Worm (Caenorhabditis elegans) whole organism, late embryonic: Measurements from ENCODE around the gene F55A11.1.

Experiments
- C08G9.2 ChIP-seq: sonication (generic microtip); optimal IDR thresholded peaks from 2 replicates; lab custom pipeline; 2016; ENCODE audit warnings: mild to moderate bottlenecking, missing genetic modification characterization, moderate library complexity, missing compliant biosample characterization
- C38D4.7 ChIP-seq: fragments of 200-800 bp; sonication (Bioruptor generic); optimal IDR thresholded peaks from 2 replicates; lab custom pipeline; 2018; ENCODE audit warnings: mild to moderate bottlenecking, missing genetic modification characterization, moderate library complexity, missing compliant biosample characterization
- K02D7.2 ChIP-seq: sonication (generic microtip); optimal IDR thresholded peaks from 2 replicates; lab custom pipeline; 2017; ENCODE audit warnings: mild to moderate bottlenecking, missing genetic modification characterization, missing compliant biosample characterization
- Y22D7AL.16 ChIP-seq: sonication (generic microtip); optimal IDR thresholded peaks from 2 replicates; lab custom pipeline; 2016; ENCODE audit warnings: missing genetic modification characterization, missing compliant biosample characterization
- ahr-1 ChIP-seq: sonication (generic microtip); optimal IDR thresholded peaks from 2 replicates; lab custom pipeline; 2016; ENCODE audit warnings: missing genetic modification characterization, missing compliant biosample characterization
- ceh-14 ChIP-seq: sonication (generic microtip); optimal IDR thresholded peaks from 2 replicates; lab custom pipeline; 2016; ENCODE audit warnings: missing genotype, missing genetic modification characterization, missing compliant biosample characterization
- ceh-18 ChIP-seq: sonication (generic microtip); optimal IDR thresholded peaks from 2 replicates; lab custom pipeline; 2016; ENCODE audit warnings: missing genetic modification characterization, missing compliant biosample characterization
- ceh-19 ChIP-seq: fragments of 200-800 bp; sonication (Bioruptor generic); optimal IDR thresholded peaks from 2 replicates; lab custom pipeline; 2018; ENCODE audit warnings: mild to moderate bottlenecking, missing genetic modification characterization, missing compliant biosample characterization
- ceh-24 ChIP-seq: sonication (generic microtip); optimal IDR thresholded peaks from 2 replicates; lab custom pipeline; 2016; ENCODE audit warnings: mild to moderate bottlenecking, missing genetic modification characterization, missing compliant biosample characterization
- ceh-30 ChIP-seq: fragments of 150-350 bp; optimal IDR thresholded peaks from 2 replicates; lab custom pipeline; 2014; ENCODE audit warnings: missing biosample characterization, missing genetic modification characterization
- ceh-31 ChIP-seq: sonication (generic microtip); optimal IDR thresholded peaks from 2 replicates; lab custom pipeline; 2016; ENCODE audit warnings: missing genetic modification characterization, missing compliant biosample characterization
- ceh-45 ChIP-seq: fragments of 200-800 bp; sonication (Bioruptor generic); IDR thresholded peaks from 2 replicates; pipeline ENCODE4 v1.3.6; 2022; ENCODE audit warnings: missing genetic modification reagents, missing genetic modification characterization, missing compliant biosample characterization
- ceh-6 ChIP-seq: fragments of 200-800 bp; sonication (Bioruptor generic); optimal IDR thresholded peaks from 2 replicates; lab custom pipeline; 2018; ENCODE audit warnings: mild to moderate bottlenecking, missing genetic modification characterization, missing compliant biosample characterization
- ceh-9 ChIP-seq: sonication (generic microtip); optimal IDR thresholded peaks from 2 replicates; lab custom pipeline; 2016; ENCODE audit warnings: mild to moderate bottlenecking, missing genetic modification characterization, inconsistent platforms, missing compliant biosample characterization
- che-1 ChIP-seq: sonication (generic microtip); optimal IDR thresholded peaks from 2 replicates; lab custom pipeline; 2016; ENCODE audit warnings: mild to moderate bottlenecking, missing genetic modification characterization, missing compliant biosample characterization
- dmd-4 ChIP-seq: sonication (generic microtip); optimal IDR thresholded peaks from 2 replicates; lab custom pipeline; 2016; ENCODE audit warnings: borderline replicate concordance, missing genetic modification characterization, missing compliant biosample characterization
- dve-1 ChIP-seq: sonication (generic microtip); optimal IDR thresholded peaks from 2 replicates; lab custom pipeline; 2017; ENCODE audit warnings: antibody characterized with exemption, mild to moderate bottlenecking, missing genetic modification characterization, missing compliant biosample characterization
- elt-2 ChIP-seq: sonication (generic microtip); optimal IDR thresholded peaks from 2 replicates; lab custom pipeline; 2016; ENCODE audit warnings: missing genetic modification reagents, missing genetic modification characterization, missing compliant biosample characterization
- elt-4 ChIP-seq: sonication (generic microtip); optimal IDR thresholded peaks from 2 replicates; lab custom pipeline; 2016; ENCODE audit warnings: missing genetic modification characterization, missing compliant biosample characterization
- fkh-10 ChIP-seq: fragments of 150-350 bp; optimal IDR thresholded peaks from 2 replicates; lab custom pipeline; 2014; ENCODE audit warnings: missing biosample characterization, missing genetic modification reagents, missing genetic modification characterization
- fkh-6 ChIP-seq: sonication (generic microtip); optimal IDR thresholded peaks from 2 replicates; lab custom pipeline; 2016; ENCODE audit warnings: missing genetic modification characterization, missing compliant biosample characterization
- gmeb-2 ChIP-seq: sonication (generic microtip); optimal IDR thresholded peaks from 2 replicates; lab custom pipeline; 2016; ENCODE audit warnings: missing genetic modification characterization, inconsistent platforms, missing compliant biosample characterization
- hlh-15 ChIP-seq: sonication (generic microtip); optimal IDR thresholded peaks from 2 replicates; lab custom pipeline; 2016; ENCODE audit warnings: missing genetic modification characterization, missing compliant biosample characterization
- hlh-6 ChIP-seq: sonication (generic microtip); optimal IDR thresholded peaks from 2 replicates; lab custom pipeline; 2016; ENCODE audit warnings: missing genotype, missing genetic modification characterization, missing compliant biosample characterization
- hlh-8 ChIP-seq: sonication (generic microtip); optimal IDR thresholded peaks from 2 replicates; lab custom pipeline; 2016; ENCODE audit warnings: missing genotype, missing genetic modification characterization, missing compliant biosample characterization
- lin-11 ChIP-seq: fragments of 200-800 bp; sonication (Bioruptor generic); optimal IDR thresholded peaks from 2 replicates; lab custom pipeline; 2018; ENCODE audit warnings: mild to moderate bottlenecking, missing genetic modification characterization, missing compliant biosample characterization
- madf-2 ChIP-seq: sonication (generic microtip); optimal IDR thresholded peaks from 2 replicates; lab custom pipeline; 2017; ENCODE audit warnings: missing genetic modification characterization, missing compliant biosample characterization
- mec-3 ChIP-seq: sonication (generic microtip); optimal IDR thresholded peaks from 2 replicates; lab custom pipeline; 2016; ENCODE audit warnings: borderline replicate concordance, missing genetic modification characterization, missing compliant biosample characterization
- npax-4 ChIP-seq: sonication (generic microtip); optimal IDR thresholded peaks from 2 replicates; lab custom pipeline; 2016; ENCODE audit warnings: missing genetic modification characterization, missing compliant biosample characterization
- pag-3 ChIP-seq: sonication (generic microtip); optimal IDR thresholded peaks from 2 replicates; lab custom pipeline; 2016; ENCODE audit warnings: missing compliant biosample characterization, missing genetic modification characterization, borderline replicate concordance
- pat-9 ChIP-seq: fragments of 200-800 bp; sonication (Bioruptor generic); optimal IDR thresholded peaks from 2 replicates; lab custom pipeline; 2018; ENCODE audit warnings: mild to moderate bottlenecking, missing genetic modification characterization, moderate library complexity, missing compliant biosample characterization
- pha-2 ChIP-seq: sonication (generic microtip); optimal IDR thresholded peaks from 2 replicates; lab custom pipeline; 2017; ENCODE audit warnings: mild to moderate bottlenecking, missing genetic modification characterization, missing compliant biosample characterization
- pha-4 ChIP-seq: fragments of 150-350 bp; optimal IDR thresholded peaks from 2 replicates; lab custom pipeline; 2018; ENCODE audit warnings: missing biosample characterization, missing genetic modification reagents, missing genetic modification characterization
- pros-1 ChIP-seq: fragments of 150-350 bp; optimal IDR thresholded peaks from 2 replicates; lab custom pipeline; 2014; ENCODE audit warnings: missing biosample characterization, missing genetic modification reagents, missing genetic modification characterization
- ref-2 ChIP-seq: sonication (generic microtip); optimal IDR thresholded peaks from 2 replicates; lab custom pipeline; 2016; ENCODE audit warnings: missing genetic modification characterization, missing compliant biosample characterization
- sox-2 ChIP-seq: fragments of 200-800 bp; sonication (Bioruptor generic); IDR thresholded peaks from 2 replicates; pipeline ENCODE4 v1.3.6; 2022; ENCODE audit warnings: missing genetic modification reagents, missing genetic modification characterization, missing compliant biosample characterization
- unc-3 ChIP-seq, 2 experiments: fragments of 200-800 bp in 1 of 2; sonication (Bioruptor generic) in 1 of 2; sonication (generic microtip) in 1 of 2; conservative IDR thresholded peaks in 1 of 2; optimal IDR thresholded peaks in 1 of 2; 2 replicates each; pipeline versions ENCODE4 v1.3.6 to Lab custom; 2016 to 2022; ENCODE audit warnings: missing compliant biosample characterization in 2 of 2, missing genetic modification characterization in 2 of 2, missing genetic modification reagents in 1 of 2
- unc-55 ChIP-seq: sonication (generic microtip); optimal IDR thresholded peaks from 2 replicates; lab custom pipeline; 2017; ENCODE audit warnings: missing biosample characterization, missing genetic modification reagents, missing genetic modification characterization
- unc-86 ChIP-seq: sonication (generic microtip); optimal IDR thresholded peaks from 2 replicates; lab custom pipeline; 2016; ENCODE audit warnings: missing genetic modification characterization, missing compliant biosample characterization
- ztf-16 ChIP-seq: sonication (generic microtip); optimal IDR thresholded peaks from 2 replicates; lab custom pipeline; 2017; ENCODE audit warnings: missing genetic modification characterization, missing compliant biosample characterization

F55A11.1 gene

DNA sequence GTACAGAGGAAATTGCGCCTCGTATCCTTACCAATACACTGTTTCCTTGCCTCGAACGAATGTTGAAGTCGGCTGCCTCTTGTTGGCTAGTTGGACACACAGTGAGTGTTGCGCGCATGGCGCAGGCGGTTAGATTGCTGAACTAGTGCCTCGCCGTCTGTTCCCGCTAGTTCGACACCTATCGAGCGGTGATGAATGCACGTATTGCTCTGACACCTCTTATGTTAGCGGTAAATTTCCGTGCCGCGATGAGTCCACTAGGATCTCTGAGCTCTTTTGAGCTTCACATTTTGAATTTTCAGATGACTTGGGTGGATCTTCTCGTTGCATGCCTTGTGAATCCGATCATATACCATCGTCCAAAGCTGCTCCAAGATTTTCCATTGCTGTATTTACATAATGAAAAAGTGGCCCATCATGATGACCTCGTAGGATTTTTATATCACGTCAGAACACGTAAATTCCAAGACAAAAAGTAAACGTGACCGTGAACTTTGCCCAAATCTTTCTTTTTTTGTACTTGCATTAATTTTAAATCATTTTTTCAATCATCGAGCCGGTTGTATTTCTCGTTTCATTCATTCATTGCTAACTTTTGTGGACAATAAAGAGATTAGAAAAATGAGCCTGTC, 18.7 kb upstream of the F55A11.1 start, which contains the start of gene F55A11.11 (continued):
- TF ChIP-seq pat-9 (tag; lab: Kevin White, UChicago), result peak; percentile 97
- peak; percentile 82 for TF ChIP-seq C08G9.2
- peak; percentile 85 for TF ChIP-seq hlh-8
- peak; percentile 52 for TF ChIP-seq elt-4 (tag; lab: Kevin White, UChicago)
- peak; percentile 83 for TF ChIP-seq dmd-4 (tag; lab: Kevin White, UChicago)
- peak; percentile 88 for TF ChIP-seq ahr-1
- TF ChIP-seq ceh-24 (tag; lab: Kevin White, UChicago), result peak; percentile 88
- no peak for TF ChIP-seq ceh-30 (tag; lab: Kevin White, UChicago)
- TF ChIP-seq ceh-9 (tag; lab: Kevin White, UChicago), result peak; percentile 88
- TF ChIP-seq hlh-6, result peak; percentile 93
- peak; percentile 94 for TF ChIP-seq ztf-16
- peak; percentile 95 for TF ChIP-seq ref-2 (tag; lab: Kevin White, UChicago)
- peak; percentile 94 for TF ChIP-seq fkh-6 (tag; lab: Kevin White, UChicago)
- TF ChIP-seq unc-86, result peak; percentile 85
- TF ChIP-seq sox-2 (GFP tag; lab: Robert Waterston, UW), result peak; percentile 89
- peak; percentile 94 for TF ChIP-seq gmeb-2 (tag; lab: Kevin White, UChicago)
- peak; percentile 96 for TF ChIP-seq ceh-6 (GFP tag; lab: Kevin White, UChicago)
- TF ChIP-seq pag-3, result peak; percentile 75
- TF ChIP-seq ceh-14, result peak; percentile 94
- peak; percentile 98 for TF ChIP-seq pha-2 (tag; lab: Kevin White, UChicago)
- TF ChIP-seq pros-1, result peak; percentile 73
- peak; percentile 96 for TF ChIP-seq ceh-19 (GFP tag; lab: Kevin White, UChicago)
- peak; percentile 89 for TF ChIP-seq C38D4.7 (GFP tag; lab: Kevin White, UChicago)
- peak; percentile 85 for TF ChIP-seq fkh-10 (GFP tag; lab: Kevin White, UChicago)

DNA sequence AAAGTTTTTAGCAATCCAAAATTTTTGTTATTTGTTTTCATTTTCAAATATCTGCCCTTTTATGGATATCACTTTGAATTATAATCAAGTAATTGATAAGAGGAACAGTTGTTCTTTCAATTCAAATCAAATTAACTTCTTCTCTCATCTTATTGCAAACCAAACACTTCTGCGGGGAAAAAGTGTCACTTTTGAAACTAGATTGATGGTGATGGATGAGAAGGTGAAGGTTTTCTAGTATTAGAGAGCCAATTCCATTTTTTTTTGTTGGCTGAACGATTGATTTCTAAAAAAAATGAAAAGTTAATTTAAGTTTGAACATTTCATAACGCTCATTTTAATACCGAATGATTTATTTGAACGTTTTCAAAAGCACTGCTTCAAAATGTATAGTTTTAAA, 15.6 kb upstream of the F55A11.1 start:
- TF ChIP-seq unc-55 (GFP tag; lab: Kevin White, UChicago) (peak; percentile 88), ceh-6 (GFP tag; lab: Kevin White, UChicago) (no peak), K02D7.2 (tag; lab: Kevin White, UChicago) (no peak), dve-1 (tag; lab: Kevin White, UChicago) (no peak), Y22D7AL.16 (tag; lab: Kevin White, UChicago) (no peak), ceh-24 (tag; lab: Kevin White, UChicago) (no peak), pha-2 (tag; lab: Kevin White, UChicago) (no peak)

DNA sequence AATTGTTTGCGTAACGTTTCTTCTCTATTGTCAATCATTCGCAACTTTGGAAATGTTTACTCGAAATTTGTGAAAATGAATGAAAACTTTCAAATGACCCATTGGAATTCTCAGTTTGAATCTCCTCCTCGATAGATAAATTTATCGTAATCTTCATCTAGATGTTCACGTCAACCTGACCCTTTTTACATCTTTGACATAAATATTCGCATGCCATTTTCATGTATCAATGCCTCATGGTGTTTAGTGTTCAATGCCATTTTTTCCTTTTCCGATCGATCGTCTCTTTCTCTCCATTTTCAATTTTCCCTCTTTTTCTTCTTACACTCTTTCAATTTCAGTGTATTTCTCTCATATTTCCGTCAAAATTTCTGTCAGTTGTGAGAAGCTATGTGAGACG, 15.1 kb upstream of the F55A11.1 start:
- no peak for TF ChIP-seq dmd-4 (tag; lab: Kevin White, UChicago)
- no peak for TF ChIP-seq fkh-10 (GFP tag; lab: Kevin White, UChicago)
- TF ChIP-seq lin-11, result no peak

DNA sequence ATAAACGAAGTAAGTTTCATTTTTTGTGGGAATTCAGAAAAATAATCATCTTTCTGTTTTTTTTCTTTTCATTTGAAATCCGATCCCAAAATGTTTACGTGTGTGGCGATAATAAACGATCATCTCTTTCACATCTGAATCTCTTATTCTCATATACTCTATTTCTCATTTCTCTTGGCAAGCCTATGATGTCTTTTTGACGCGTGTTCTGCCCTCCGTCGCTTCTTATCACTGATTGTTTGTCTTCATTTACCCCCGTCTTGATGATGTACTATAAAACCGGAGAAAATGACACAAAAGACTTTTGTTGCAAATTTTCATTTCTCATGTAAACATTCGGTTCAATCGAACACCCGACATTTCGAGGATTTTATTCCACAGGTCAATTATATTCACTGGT, 13.7 kb upstream of the F55A11.1 start:
- no peak for TF ChIP-seq unc-55 (GFP tag; lab: Kevin White, UChicago)
- TF ChIP-seq ceh-18, result peak; percentile 12

DNA sequence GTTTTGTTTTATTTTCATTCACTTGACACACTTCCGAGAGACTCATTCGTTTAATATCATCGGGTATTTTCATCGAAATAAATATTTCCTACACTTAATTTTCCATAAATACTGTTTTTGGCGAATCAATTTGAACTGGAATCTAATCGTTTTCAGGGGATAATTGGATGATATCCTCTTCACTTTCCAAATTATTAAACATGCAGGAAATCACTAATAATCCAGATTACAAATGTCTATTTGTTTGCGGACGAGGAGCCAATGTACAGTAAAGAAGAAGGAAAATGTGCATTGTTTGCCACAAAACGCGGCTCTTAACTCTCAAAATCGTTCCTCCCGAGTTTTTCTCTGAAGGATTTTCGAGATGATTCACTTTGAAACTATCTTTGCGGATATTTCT, 12.4 kb upstream of the F55A11.1 start, which contains the start of gene F55A11.6:
F55A11.6 (plus strand) TSS at position 301 of the 400 bp plus-strand sequence.
- TF ChIP-seq hlh-15 (tag; lab: Kevin White, UChicago) (no peak), unc-3 (GFP tag; conservative IDR thresholded peaks at IDR 0.05; lab: Robert Waterston, UW) (no peak), unc-3 (tag; optimal IDR thresholded peaks at IDR 0.05; lab: Kevin White, UChicago) (no peak), npax-4 (tag; lab: Kevin White, UChicago) (no peak), madf-2 (tag; lab: Kevin White, UChicago) (no peak), ceh-31 (no peak), elt-2 (tag; lab: Kevin White, UChicago) (no peak), ztf-16 (no peak), mec-3 (tag; lab: Kevin White, UChicago) (no peak), fkh-6 (tag; lab: Kevin White, UChicago) (no peak), pha-4 (tag; lab: Kevin White, UChicago) (no peak), ceh-45 (GFP tag; lab: Robert Waterston, UW) (no peak), che-1 (no peak)
